Worm (Caenorhabditis elegans) whole organism, mixed stage, embryonic: ENCODE results near the gene C54C6.4.

ENCODE experiments used
- M03D4.4 ChIP-seq: sonication (generic microtip); optimal IDR thresholded peaks from 2 replicates; lab custom pipeline; 2017; ENCODE audit warnings: mild to moderate bottlenecking, missing genetic modification characterization, missing compliant biosample characterization
- bed-3 ChIP-seq: fragments of 200-800 bp; sonication (Bioruptor generic); optimal IDR thresholded peaks from 3 replicates; lab custom pipeline; 2018; ENCODE audit warnings: mild to moderate bottlenecking, missing genetic modification characterization, moderate library complexity, missing compliant biosample characterization
- blmp-1 ChIP-seq: fragments of 150-350 bp; optimal IDR thresholded peaks from 2 replicates; lab custom pipeline; 2014; ENCODE audit warnings: missing biosample characterization, missing genetic modification characterization
- ceh-39 ChIP-seq: fragments of 150-350 bp; optimal IDR thresholded peaks from 2 replicates; lab custom pipeline; 2014; ENCODE audit warnings: missing biosample characterization, missing genetic modification characterization
- ceh-43 ChIP-seq: fragments of 200-800 bp; sonication (Bioruptor generic); optimal IDR thresholded peaks from 2 replicates; lab custom pipeline; 2018; ENCODE audit warnings: mild to moderate bottlenecking, missing genetic modification characterization, moderate library complexity, missing compliant biosample characterization
- ceh-83 ChIP-seq: fragments of 200-800 bp; sonication (Bioruptor generic); optimal IDR thresholded peaks from 2 replicates; lab custom pipeline; 2018; ENCODE audit warnings: mild to moderate bottlenecking, missing genetic modification characterization, missing compliant biosample characterization
- ces-1 ChIP-seq: fragments of 150-350 bp; optimal IDR thresholded peaks from 2 replicates; lab custom pipeline; 2014; ENCODE audit warnings: missing biosample characterization, missing genetic modification reagents, missing genetic modification characterization
- cnd-1 ChIP-seq: fragments of 200-800 bp; sonication (Bioruptor generic); optimal IDR thresholded peaks from 2 replicates; lab custom pipeline; 2018; ENCODE audit warnings: mild to moderate bottlenecking, missing genetic modification characterization, missing compliant biosample characterization
- drap-1 ChIP-seq: fragments of 200-800 bp; sonication (Bioruptor generic); optimal IDR thresholded peaks from 3 replicates; lab custom pipeline; 2018; ENCODE audit warnings: mild to moderate bottlenecking, missing genetic modification characterization, missing compliant biosample characterization
- elt-1 ChIP-seq: sonication (generic microtip); optimal IDR thresholded peaks from 2 replicates; lab custom pipeline; 2017; ENCODE audit warnings: missing genetic modification characterization, mild to moderate bottlenecking, missing compliant biosample characterization, antibody characterized with exemption, moderate library complexity, borderline replicate concordance; ENCODE audit not compliant: insufficient read depth
- elt-3 ChIP-seq: fragments of 150-350 bp; optimal IDR thresholded peaks from 2 replicates; lab custom pipeline; 2014; ENCODE audit warnings: missing biosample characterization, missing genetic modification characterization
- flh-1 ChIP-seq: fragments of 200-800 bp; sonication (Bioruptor generic); optimal IDR thresholded peaks from 2 replicates; lab custom pipeline; 2018; ENCODE audit warnings: mild to moderate bottlenecking, missing genetic modification characterization, moderate library complexity, missing compliant biosample characterization
- ham-2 ChIP-seq: fragments of 200-800 bp; sonication (Bioruptor generic); optimal IDR thresholded peaks from 2 replicates; lab custom pipeline; 2018; ENCODE audit warnings: mild to moderate bottlenecking, missing genetic modification characterization, missing compliant biosample characterization
- hlh-1 ChIP-seq: fragments of 150-350 bp; optimal IDR thresholded peaks from 2 replicates; lab custom pipeline; 2014; ENCODE audit warnings: missing biosample characterization, missing genetic modification reagents, missing genetic modification characterization
- lin-13 ChIP-seq: fragments of 150-350 bp; optimal IDR thresholded peaks from 2 replicates; lab custom pipeline; 2014; ENCODE audit warnings: missing biosample characterization, missing genetic modification characterization
- lin-32 ChIP-seq: fragments of 200-800 bp; sonication (Bioruptor generic); optimal IDR thresholded peaks from 2 replicates; lab custom pipeline; 2018; ENCODE audit warnings: mild to moderate bottlenecking, missing genetic modification characterization, missing compliant biosample characterization
- lsy-2 ChIP-seq: fragments of 150-350 bp; optimal IDR thresholded peaks from 2 replicates; lab custom pipeline; 2014; ENCODE audit warnings: missing biosample characterization, missing genetic modification characterization
- mab-5 ChIP-seq: fragments of 150-350 bp; optimal IDR thresholded peaks from 2 replicates; lab custom pipeline; 2014; ENCODE audit warnings: missing biosample characterization, missing genetic modification characterization
- mep-1 ChIP-seq: fragments of 150-350 bp; optimal IDR thresholded peaks from 2 replicates; lab custom pipeline; 2017; ENCODE audit warnings: missing biosample characterization, missing genetic modification reagents, missing genetic modification characterization, inconsistent platforms
- mls-2 ChIP-seq: sonication (generic microtip); optimal IDR thresholded peaks from 2 replicates; lab custom pipeline; 2016; ENCODE audit warnings: mild to moderate bottlenecking, missing genetic modification characterization, moderate library complexity, missing compliant biosample characterization
- nhr-12 ChIP-seq: fragments of 150-350 bp; optimal IDR thresholded peaks from 2 replicates; lab custom pipeline; 2014; ENCODE audit warnings: missing biosample characterization, missing genetic modification characterization
- nhr-2 ChIP-seq: fragments of 150-350 bp; optimal IDR thresholded peaks from 2 replicates; lab custom pipeline; 2014; ENCODE audit warnings: missing biosample characterization, missing genetic modification characterization
- nhr-237 ChIP-seq: fragments of 150-350 bp; optimal IDR thresholded peaks from 2 replicates; lab custom pipeline; 2014; ENCODE audit warnings: missing biosample characterization, missing genetic modification characterization
- nhr-28 ChIP-seq: fragments of 150-350 bp; optimal IDR thresholded peaks from 2 replicates; lab custom pipeline; 2014; ENCODE audit warnings: missing biosample characterization, missing genetic modification characterization
- nhr-76 ChIP-seq: sonication (generic microtip); optimal IDR thresholded peaks from 2 replicates; lab custom pipeline; 2017; ENCODE audit warnings: missing biosample characterization, missing genetic modification characterization
- pha-4 ChIP-seq: fragments of 150-350 bp; optimal IDR thresholded peaks from 2 replicates; lab custom pipeline; 2018; ENCODE audit warnings: missing biosample characterization, missing genetic modification reagents, missing genetic modification characterization
- sem-2 ChIP-seq: fragments of 200-800 bp; sonication (Bioruptor generic); optimal IDR thresholded peaks from 2 replicates; lab custom pipeline; 2018; ENCODE audit warnings: mild to moderate bottlenecking, missing genetic modification characterization, missing compliant biosample characterization
- snpc-4 ChIP-seq: fragments of 150-350 bp; optimal IDR thresholded peaks from 2 replicates; lab custom pipeline; 2014; ENCODE audit warnings: missing biosample characterization, missing genetic modification characterization
- sptf-1 ChIP-seq: sonication (generic microtip); optimal IDR thresholded peaks from 2 replicates; lab custom pipeline; 2017; ENCODE audit warnings: mild to moderate bottlenecking, missing genetic modification characterization, moderate library complexity, missing compliant biosample characterization
- tbx-8 ChIP-seq: fragments of 200-800 bp; sonication (Bioruptor generic); optimal IDR thresholded peaks from 2 replicates; lab custom pipeline; 2018; ENCODE audit warnings: mild to moderate bottlenecking, missing genetic modification characterization, moderate library complexity, missing compliant biosample characterization
- unc-120 ChIP-seq: sonication (generic microtip); optimal IDR thresholded peaks from 2 replicates; lab custom pipeline; 2017; ENCODE audit warnings: missing genetic modification characterization, missing compliant biosample characterization; ENCODE audit not compliant: poor library complexity, severe bottlenecking
- unc-39 ChIP-seq: fragments of 150-350 bp; optimal IDR thresholded peaks from 2 replicates; lab custom pipeline; 2014; ENCODE audit warnings: missing biosample characterization, missing genetic modification characterization
- unc-62 ChIP-seq: fragments of 150-350 bp; optimal IDR thresholded peaks from 2 replicates; lab custom pipeline; 2014; ENCODE audit warnings: missing biosample characterization, missing genetic modification reagents, missing genetic modification characterization
- zip-8 ChIP-seq: fragments of 150-350 bp; optimal IDR thresholded peaks from 2 replicates; lab custom pipeline; 2014; ENCODE audit warnings: missing biosample characterization, missing genetic modification characterization
- ztf-11 ChIP-seq: fragments of 150-350 bp; optimal IDR thresholded peaks from 2 replicates; lab custom pipeline; 2014; ENCODE audit warnings: missing biosample characterization, missing genetic modification characterization

Gene C54C6.4

DNA sequence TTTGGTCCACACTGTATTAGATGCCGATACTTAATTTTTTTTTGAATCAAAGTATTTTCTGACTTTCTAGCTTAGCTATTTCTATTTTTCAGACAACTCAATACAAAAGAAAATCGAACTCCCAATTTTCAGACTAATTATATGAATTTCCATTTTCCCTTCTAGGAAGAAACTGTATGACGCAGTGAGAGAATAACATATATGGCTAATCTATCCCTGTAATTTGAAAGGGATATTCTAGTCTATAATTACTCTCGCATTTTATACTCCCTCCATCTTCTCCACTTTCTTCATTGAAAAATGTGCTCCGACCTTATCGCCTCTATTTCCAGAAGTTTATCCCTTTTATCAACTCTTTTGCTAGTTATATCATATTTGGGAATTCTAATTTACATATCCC is at the start of gene C54C6.4:
Gene C54C6.4 (plus strand): TSS at position 301 of the 400 bp plus-strand sequence.
- TF ChIP-seq nhr-28 (tag; lab: Kevin White, UChicago) (no peak), pha-4 (no peak), nhr-237 (tag; lab: Kevin White, UChicago) (no peak), mls-2 (tag; lab: Kevin White, UChicago) (no peak), mab-5 (tag; lab: Kevin White, UChicago) (no peak), unc-62 (GFP tag; lab: Kevin White, UChicago) (no peak), lsy-2 (tag; lab: Kevin White, UChicago) (no peak), blmp-1 (tag; lab: Kevin White, UChicago) (no peak), snpc-4 (no peak), cnd-1 (tag; lab: Kevin White, UChicago) (no peak), ces-1 (GFP tag; lab: Kevin White, UChicago) (no peak), lin-32 (GFP tag; lab: Kevin White, UChicago) (no peak), sptf-1 (tag; lab: Kevin White, UChicago) (no peak)
- TF ChIP-seq, all 35 proteins: peak for 0

ce11 chrIII:3504239-3504638 is 49.2 kb upstream of the C54C6.4 start:
- TF ChIP-seq flh-1 (GFP tag; lab: Kevin White, UChicago), result no peak
- no peak for TF ChIP-seq hlh-1 (tag; lab: Kevin White, UChicago)
- TF ChIP-seq elt-3 (tag; lab: Kevin White, UChicago), result no peak
- TF ChIP-seq mls-2 (tag; lab: Kevin White, UChicago), result no peak
- no peak for TF ChIP-seq ces-1 (GFP tag; lab: Kevin White, UChicago)
- no peak for TF ChIP-seq nhr-2 (tag; lab: Kevin White, UChicago)
- no peak for TF ChIP-seq bed-3 (GFP tag; lab: Kevin White, UChicago)
- no peak for TF ChIP-seq tbx-8
- no peak for TF ChIP-seq cnd-1 (tag; lab: Kevin White, UChicago)

ce11 chrIII:3505051-3505548 is 48.3 kb upstream of the C54C6.4 start, which contains the start of gene lias-1:
Gene lias-1, minus strand, starts transcription at chrIII:3505101.
- peak; percentile 87 for TF ChIP-seq pha-4
- TF ChIP-seq nhr-2 (tag; lab: Kevin White, UChicago), result no peak
- TF ChIP-seq nhr-28 (tag; lab: Kevin White, UChicago), result no peak
- TF ChIP-seq nhr-12 (tag; lab: Kevin White, UChicago), result no peak
- no peak for TF ChIP-seq nhr-76 (tag; lab: Kevin White, UChicago)
- TF ChIP-seq ceh-39 (tag; lab: Kevin White, UChicago), result no peak
- TF ChIP-seq unc-39, result no peak
- no peak for TF ChIP-seq unc-62 (GFP tag; lab: Kevin White, UChicago)
- TF ChIP-seq cnd-1 (tag; lab: Kevin White, UChicago), result no peak
- peak; percentile 58 for TF ChIP-seq tbx-8
- no peak for TF ChIP-seq flh-1 (GFP tag; lab: Kevin White, UChicago)
- peak; percentile 58 for TF ChIP-seq ham-2 (GFP tag; lab: Kevin White, UChicago)
- TF ChIP-seq mls-2 (tag; lab: Kevin White, UChicago), result no peak
- no peak for TF ChIP-seq bed-3 (GFP tag; lab: Kevin White, UChicago)
- no peak for TF ChIP-seq elt-3 (tag; lab: Kevin White, UChicago)
- TF ChIP-seq unc-120 (tag; lab: Kevin White, UChicago), result peak; percentile 58
- peak; percentile 61 for TF ChIP-seq ces-1 (GFP tag; lab: Kevin White, UChicago)
- peak; percentile 80 for TF ChIP-seq hlh-1 (tag; lab: Kevin White, UChicago)
- TF ChIP-seq elt-1, result no peak
- peak; percentile 31 for TF ChIP-seq ceh-43 (GFP tag; lab: Kevin White, UChicago)
- TF ChIP-seq sptf-1 (tag; lab: Kevin White, UChicago), result peak; percentile 81
- TF ChIP-seq M03D4.4 (tag; lab: Kevin White, UChicago), result peak; percentile 62
- TF ChIP-seq nhr-237 (tag; lab: Kevin White, UChicago), result peak; percentile 64
- TF ChIP-seq sem-2 (GFP tag; lab: Kevin White, UChicago), result no peak
- no peak for TF ChIP-seq lin-32 (GFP tag; lab: Kevin White, UChicago)
- no peak for TF ChIP-seq snpc-4
- TF ChIP-seq mab-5 (tag; lab: Kevin White, UChicago), result no peak
- TF ChIP-seq lin-13 (tag; lab: Kevin White, UChicago), result peak; percentile 86
- peak; percentile 96 for TF ChIP-seq lsy-2 (tag; lab: Kevin White, UChicago)
- TF ChIP-seq ztf-11, result peak; percentile 15
- TF ChIP-seq blmp-1 (tag; lab: Kevin White, UChicago), result no peak
- TF ChIP-seq drap-1 (GFP tag; lab: Kevin White, UChicago), result no peak
- TF ChIP-seq ceh-83, result no peak
- TF ChIP-seq mep-1, result peak; percentile 92
- no peak for TF ChIP-seq zip-8
